Fruit fly (Drosophila melanogaster) whole organism, adult: ENCODE results near the gene CG12590.

Experiments used
- CG11617 ChIP-seq: fragments of 200-800 bp; sonication (Bioruptor generic); optimal IDR thresholded peaks from 2 replicates; lab custom pipeline; 2017; ENCODE audit warnings: mild to moderate bottlenecking, missing biosample characterization, missing genetic modification reagents, missing genetic modification characterization
- CG12768 ChIP-seq: fragments of 200-800 bp; sonication (Bioruptor generic); optimal IDR thresholded peaks from 2 replicates; lab custom pipeline; 2017; ENCODE audit warnings: missing biosample characterization, missing genetic modification characterization, mild to moderate bottlenecking, moderate library complexity, missing genetic modification reagents
- CG14711 ChIP-seq: fragments of 200-800 bp; sonication (Bioruptor generic); optimal IDR thresholded peaks from 2 replicates; lab custom pipeline; 2018; ENCODE audit warnings: missing biosample characterization, mild to moderate bottlenecking, missing genetic modification characterization, moderate library complexity
- CG1620 ChIP-seq: fragments of 200-800 bp; sonication (Bioruptor generic); optimal IDR thresholded peaks from 2 replicates; lab custom pipeline; 2016; ENCODE audit warnings: missing biosample characterization, missing genetic modification characterization
- CG33017 ChIP-seq: fragments of 200-800 bp; sonication (Bioruptor generic); optimal IDR thresholded peaks from 2 replicates; lab custom pipeline; 2018; ENCODE audit warnings: missing biosample characterization, mild to moderate bottlenecking, missing genetic modification characterization, moderate library complexity
- CG5204 ChIP-seq: fragments of 200-800 bp; sonication (Bioruptor generic); optimal IDR thresholded peaks from 2 replicates; lab custom pipeline; 2016; ENCODE audit warnings: missing biosample characterization, missing genetic modification characterization
- CG7045 ChIP-seq: fragments of 200-800 bp; sonication (Bioruptor generic); optimal IDR thresholded peaks from 2 replicates; lab custom pipeline; 2017; ENCODE audit warnings: missing biosample characterization, mild to moderate bottlenecking, missing genetic modification characterization
- CG7101 ChIP-seq: fragments of 200-800 bp; sonication (Bioruptor generic); optimal IDR thresholded peaks from 2 replicates; lab custom pipeline; 2018; ENCODE audit warnings: missing biosample characterization, mild to moderate bottlenecking, missing genetic modification characterization, moderate library complexity
- Clk ChIP-seq: fragments of 200-800 bp; sonication (Bioruptor generic); optimal IDR thresholded peaks from 2 replicates; lab custom pipeline; 2017; ENCODE audit warnings: missing biosample characterization, missing genetic modification characterization
- Crg-1 ChIP-seq: fragments of 200-800 bp; sonication (Bioruptor generic); optimal IDR thresholded peaks from 2 replicates; lab custom pipeline; 2016; ENCODE audit warnings: missing biosample characterization, missing genetic modification characterization
- Hr96 ChIP-seq: fragments of 200-800 bp; sonication (Bioruptor generic); optimal IDR thresholded peaks from 2 replicates; lab custom pipeline; 2016; ENCODE audit warnings: missing biosample characterization, missing genetic modification characterization
- Mnt ChIP-seq: fragments of 200-800 bp; sonication (Bioruptor generic); optimal IDR thresholded peaks from 2 replicates; lab custom pipeline; 2016; ENCODE audit warnings: missing biosample characterization, mild to moderate bottlenecking, missing genetic modification characterization
- bab1 ChIP-seq: fragments of 200-800 bp; sonication (Bioruptor generic); optimal IDR thresholded peaks from 3 replicates; lab custom pipeline; 2019; ENCODE audit warnings: missing biosample characterization, mild to moderate bottlenecking, missing genetic modification characterization, moderate library complexity
- cic ChIP-seq: fragments of 200-800 bp; sonication (Bioruptor generic); optimal IDR thresholded peaks from 2 replicates; lab custom pipeline; 2017; ENCODE audit warnings: missing biosample characterization, mild to moderate bottlenecking, missing genetic modification characterization, moderate library complexity
- cnc ChIP-seq, 2 experiments: fragments of >200 bp; optimal IDR thresholded peaks; 2 replicates each; lab custom pipeline; 2017
- kay ChIP-seq: fragments of 200-800 bp; sonication (Bioruptor generic); peaks from one replicate; lab custom pipeline; 2016; ENCODE audit warnings: missing biosample characterization, missing genetic modification characterization, borderline replicate concordance
- ovo ChIP-seq: fragments of 200-800 bp; sonication (Bioruptor generic); optimal IDR thresholded peaks from 2 replicates; lab custom pipeline; 2016; ENCODE audit warnings: missing biosample characterization, missing genetic modification characterization
- pad ChIP-seq: fragments of 200-800 bp; sonication (Bioruptor generic); optimal IDR thresholded peaks from 3 replicates; lab custom pipeline; 2017; ENCODE audit warnings: missing biosample characterization, missing genetic modification characterization, mild to moderate bottlenecking, moderate library complexity, missing genetic modification reagents
- tj ChIP-seq: fragments of 200-800 bp; sonication (Bioruptor generic); optimal IDR thresholded peaks from 3 replicates; lab custom pipeline; 2017; ENCODE audit warnings: missing biosample characterization, mild to moderate bottlenecking, missing genetic modification characterization, moderate library complexity
- toe ChIP-seq: fragments of 200-800 bp; sonication (Bioruptor generic); optimal IDR thresholded peaks from 2 replicates; lab custom pipeline; 2016; ENCODE audit warnings: missing biosample characterization, missing genetic modification characterization

The CG12590 gene

DNA sequence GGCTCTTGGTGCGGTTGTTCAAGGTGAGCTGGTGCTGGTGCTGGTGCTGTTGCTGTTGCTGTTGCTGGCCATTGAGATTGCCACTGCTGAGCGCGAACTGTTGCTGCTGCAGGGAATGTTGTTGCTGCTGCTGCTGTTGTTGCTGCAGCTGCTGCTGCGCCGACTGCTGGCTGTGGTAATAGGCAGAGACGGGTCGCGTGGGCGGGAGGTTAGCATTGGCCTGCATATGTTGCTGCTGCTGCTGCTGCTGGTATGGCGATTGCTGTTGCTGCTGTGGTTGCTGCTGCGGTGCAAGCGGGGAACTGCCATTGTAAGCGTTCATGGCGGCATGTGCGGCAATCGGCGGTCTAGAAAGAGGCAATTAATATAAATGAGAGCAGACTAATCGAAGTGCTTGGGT is 16.5 kb downstream of the CG12590 start:
- TF ChIP-seq Mnt (GFP tag; lab: Kevin White, UChicago) (no peak), tj (GFP tag; lab: Kevin White, UChicago) (no peak), cnc (optimal IDR thresholded peaks at IDR 0.05; lab: Kevin White, UChicago) (no peak), cic (GFP tag; lab: Kevin White, UChicago) (no peak), kay (GFP tag; lab: Kevin White, UChicago) (no peak), bab1 (GFP tag; lab: Kevin White, UChicago) (no peak), Crg-1 (no peak), pad (GFP tag; lab: Kevin White, UChicago) (no peak), CG7045 (GFP tag; lab: Kevin White, UChicago) (no peak), CG14711 (tag; lab: Kevin White, UChicago) (no peak), CG1620 (GFP tag; lab: Kevin White, UChicago) (no peak), CG33017 (tag; lab: Kevin White, UChicago) (no peak), CG7101 (tag; lab: Kevin White, UChicago) (no peak), CG12768 (no peak)

DNA sequence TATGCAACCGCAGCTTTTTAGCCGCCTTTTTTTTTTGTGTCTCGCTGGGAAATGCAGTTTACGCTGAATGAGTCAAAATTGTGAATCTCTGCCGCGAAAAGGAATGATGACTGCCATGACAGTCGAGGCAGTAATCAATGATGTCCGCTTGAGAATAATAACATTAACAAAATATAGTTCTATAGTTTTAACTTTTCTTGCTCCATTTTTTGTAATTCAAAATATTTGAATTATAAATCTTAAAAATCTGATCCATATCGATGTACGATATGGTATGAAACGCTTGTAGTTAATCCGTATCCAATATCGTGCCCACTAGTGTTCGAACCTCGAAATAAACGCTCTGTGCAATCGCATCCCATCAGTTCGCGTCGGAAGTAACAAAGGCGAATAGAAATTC is 28.4 kb downstream of the CG12590 start:
- TF ChIP-seq toe (GFP tag; lab: Kevin White, UChicago) (no peak), kay (GFP tag; lab: Kevin White, UChicago) (peak; percentile 34), CG1620 (GFP tag; lab: Kevin White, UChicago) (no peak)

DNA sequence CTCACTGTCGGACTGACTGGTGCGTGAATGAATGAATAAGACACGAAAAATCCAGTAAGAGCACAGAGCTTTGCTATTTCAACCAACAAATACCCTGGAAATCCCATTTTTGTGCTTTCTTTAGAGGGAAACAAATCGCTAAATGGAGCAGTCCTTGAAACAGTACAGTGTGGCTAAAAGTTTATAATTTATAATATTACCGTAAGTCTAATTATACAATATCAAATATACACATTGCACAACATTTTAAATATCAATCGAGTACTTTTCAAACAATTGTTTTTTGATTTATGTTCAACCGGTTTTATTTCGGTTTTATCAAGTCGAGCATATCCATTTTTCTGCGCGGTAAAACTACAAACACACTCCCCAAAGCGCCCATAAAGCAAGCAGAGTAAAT is 33.9 kb downstream of the CG12590 start:
- TF ChIP-seq kay (GFP tag; lab: Kevin White, UChicago) (peak; percentile 52), CG7045 (GFP tag; lab: Kevin White, UChicago) (no peak)

DNA sequence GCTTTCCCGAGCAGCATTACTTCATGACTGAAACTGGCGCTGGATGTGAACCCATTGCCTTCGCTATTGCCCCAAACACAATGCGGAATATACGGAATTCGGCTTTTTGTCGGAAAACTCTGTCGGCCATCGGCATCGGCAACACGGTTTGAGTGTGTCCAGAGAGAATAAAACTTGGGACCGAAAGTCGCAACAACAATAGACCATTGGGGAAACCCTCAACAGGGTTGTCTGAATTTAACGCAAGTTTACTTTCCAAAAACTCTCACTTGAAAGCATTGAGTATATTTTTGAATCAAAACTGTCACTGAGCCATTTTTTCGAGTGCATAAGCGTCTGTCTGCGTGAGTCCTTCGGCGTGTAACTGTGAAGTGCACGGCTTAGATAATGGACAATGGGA is 38.9 kb downstream of the CG12590 start:
- TF ChIP-seq CG7101 (tag; lab: Kevin White, UChicago) (peak; percentile 27), CG33017 (tag; lab: Kevin White, UChicago) (peak; percentile 56), bab1 (GFP tag; lab: Kevin White, UChicago) (no peak), CG14711 (tag; lab: Kevin White, UChicago) (peak; percentile 46), Crg-1 (no peak), CG12768 (peak; percentile 55), Clk (peak; percentile 17), CG7045 (GFP tag; lab: Kevin White, UChicago) (peak; percentile 50), toe (GFP tag; lab: Kevin White, UChicago) (peak; percentile 26), tj (GFP tag; lab: Kevin White, UChicago) (no peak)

DNA sequence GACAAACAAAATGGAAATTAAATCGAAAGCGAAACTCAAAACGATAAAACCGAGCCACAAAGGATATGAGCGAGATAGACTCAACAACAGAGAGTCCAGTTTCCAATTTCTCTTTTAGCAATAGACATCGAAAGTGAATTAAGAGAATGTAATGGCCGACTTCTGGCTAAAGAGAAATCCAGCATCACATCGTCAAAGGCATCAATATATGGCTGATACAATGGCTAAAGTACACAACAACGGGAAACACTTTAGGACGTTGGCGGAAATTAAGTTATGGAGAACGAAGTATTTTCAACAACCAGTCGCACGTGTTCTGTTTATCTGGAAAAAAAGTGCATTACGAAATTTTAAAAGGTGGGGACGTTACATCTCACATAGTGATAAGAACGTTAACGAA is 40.2 kb downstream of the CG12590 start:
- no peak for TF ChIP-seq Clk
- TF ChIP-seq CG7045 (GFP tag; lab: Kevin White, UChicago) = no peak
- TF ChIP-seq CG11617 (GFP tag; lab: Kevin White, UChicago) = no peak
- TF ChIP-seq pad (GFP tag; lab: Kevin White, UChicago) = no peak
- no peak for TF ChIP-seq tj (GFP tag; lab: Kevin White, UChicago)
- no peak for TF ChIP-seq Mnt (GFP tag; lab: Kevin White, UChicago)
- TF ChIP-seq CG1620 (GFP tag; lab: Kevin White, UChicago) = no peak
- no peak for TF ChIP-seq kay (GFP tag; lab: Kevin White, UChicago)
- no peak for TF ChIP-seq CG5204 (GFP tag; lab: Kevin White, UChicago)
- no peak for TF ChIP-seq CG12768
- no peak for TF ChIP-seq CG14711 (tag; lab: Kevin White, UChicago)
- no peak for TF ChIP-seq cnc (optimal IDR thresholded peaks at IDR 0.05; lab: Kevin White, UChicago)
- TF ChIP-seq CG33017 (tag; lab: Kevin White, UChicago) = no peak
- TF ChIP-seq CG7101 (tag; lab: Kevin White, UChicago) = no peak
- TF ChIP-seq Hr96 = no peak
- TF ChIP-seq toe (GFP tag; lab: Kevin White, UChicago) = no peak

DNA sequence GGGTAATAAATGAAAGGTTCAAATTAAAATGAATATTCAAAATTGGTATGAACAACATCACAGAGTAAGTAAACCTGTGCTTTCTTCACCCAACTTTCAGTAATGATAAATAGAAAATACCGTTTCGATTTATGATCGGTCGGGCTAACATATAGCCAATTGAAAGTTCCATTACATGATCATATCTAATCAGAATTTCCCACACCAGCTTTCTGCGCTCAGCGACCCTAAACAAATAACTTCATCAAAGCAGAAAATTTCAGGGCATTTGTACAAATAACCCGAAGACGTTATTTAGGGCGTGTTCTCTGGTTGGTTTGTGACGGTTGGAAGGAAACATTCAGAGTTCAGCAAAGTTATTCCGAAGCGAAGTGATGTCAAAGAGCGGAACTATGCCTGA is 44.4 kb downstream of the CG12590 start:
- no peak for TF ChIP-seq Clk
- TF ChIP-seq CG14711 (tag; lab: Kevin White, UChicago) = no peak
- TF ChIP-seq kay (GFP tag; lab: Kevin White, UChicago) = no peak
- TF ChIP-seq ovo = no peak

DNA sequence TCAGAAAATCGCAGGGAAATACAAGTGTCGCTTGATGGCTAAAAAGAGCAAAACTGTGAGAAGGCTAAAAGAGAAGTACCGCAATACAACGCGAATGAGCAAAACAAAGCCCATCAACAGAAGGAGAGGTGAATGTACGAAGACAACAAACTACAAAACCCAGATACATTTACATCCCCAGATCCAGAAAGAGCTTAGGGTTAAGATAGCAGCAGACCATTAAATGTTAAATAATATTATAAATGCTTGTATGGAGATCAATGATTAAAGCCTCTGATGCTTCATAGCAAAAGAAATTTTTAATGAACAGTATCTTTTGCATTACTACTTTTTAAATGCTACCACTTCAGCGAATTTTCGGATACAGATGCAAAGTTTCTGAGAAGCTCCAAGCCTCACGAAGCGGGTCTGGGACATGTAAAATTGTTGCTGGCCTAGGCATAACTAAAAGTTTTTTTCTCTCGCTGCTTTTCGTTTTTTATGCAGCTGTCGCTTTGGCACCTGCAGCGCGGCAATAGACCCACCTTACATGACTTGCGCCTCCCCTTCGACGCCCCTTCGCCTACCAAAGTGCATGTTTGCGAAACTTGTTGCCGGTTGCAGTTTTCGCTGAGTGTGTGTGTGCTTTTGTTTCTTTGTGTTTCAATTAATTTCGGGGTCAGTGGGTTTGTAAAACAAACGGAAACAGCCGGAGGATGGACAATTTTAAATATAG is 46.1 kb downstream of the CG12590 start:
- peak; percentile 79 for TF ChIP-seq tj (GFP tag; lab: Kevin White, UChicago)
- TF ChIP-seq CG11617 (GFP tag; lab: Kevin White, UChicago) = no peak
